Worm (Caenorhabditis elegans) whole organism, L1 larva: ENCODE data around the gene T05E12.6.

Source experiments
- F16B12.6 ChIP-seq: fragments of 150-350 bp; optimal IDR thresholded peaks from 2 replicates; lab custom pipeline; 2014; ENCODE audit warnings: missing biosample characterization, missing genetic modification characterization
- aly-2 ChIP-seq: fragments of 150-350 bp; optimal IDR thresholded peaks from 2 replicates; lab custom pipeline; 2014; ENCODE audit warnings: missing biosample characterization, missing genetic modification characterization
- jun-1 ChIP-seq: fragments of 150-350 bp; optimal IDR thresholded peaks from 2 replicates; lab custom pipeline; 2014; ENCODE audit warnings: missing biosample characterization, missing genetic modification reagents, missing genetic modification characterization
- nhr-11 ChIP-seq: fragments of 150-350 bp; optimal IDR thresholded peaks from 2 replicates; lab custom pipeline; 2014; ENCODE audit warnings: missing biosample characterization, missing genetic modification characterization

- no peak for TF ChIP-seq jun-1 (tag; lab: Kevin White, UChicago)
- no peak for TF ChIP-seq F16B12.6 (tag; lab: Kevin White, UChicago)
- no peak for TF ChIP-seq aly-2 (tag; lab: Kevin White, UChicago)
- TF ChIP-seq nhr-11 (tag; lab: Kevin White, UChicago): no peak
These were observed 5.3 kb upstream of the T05E12.6 start for ce11 chrV:17094568-17094967.
